Worm (Caenorhabditis elegans) whole organism, L1 larva: Measurements from ENCODE around the gene sel-11.

ENCODE experiments used
- C16A3.4 ChIP-seq: fragments of 150-350 bp; optimal IDR thresholded peaks from 2 replicates; lab custom pipeline; 2014; ENCODE audit warnings: missing biosample characterization, missing genetic modification characterization
- C34B4.2 ChIP-seq: sonication (generic microtip); optimal IDR thresholded peaks from 2 replicates; lab custom pipeline; 2017; ENCODE audit warnings: mild to moderate bottlenecking, missing genetic modification characterization, missing compliant biosample characterization
- aly-2 ChIP-seq: fragments of 150-350 bp; optimal IDR thresholded peaks from 2 replicates; lab custom pipeline; 2014; ENCODE audit warnings: missing biosample characterization, missing genetic modification characterization
- blmp-1 ChIP-seq: fragments of 150-350 bp; optimal IDR thresholded peaks from 2 replicates; lab custom pipeline; 2014; ENCODE audit warnings: missing biosample characterization, missing genetic modification characterization
- ceh-88 ChIP-seq: fragments of 200-800 bp; sonication (Bioruptor generic); IDR thresholded peaks from 2 replicates; pipeline ENCODE4 v1.3.6; 2022; ENCODE audit warnings: missing genetic modification characterization, missing compliant biosample characterization
- dsc-1 ChIP-seq: sonication (generic microtip); optimal IDR thresholded peaks from 2 replicates; lab custom pipeline; 2016; ENCODE audit warnings: mild to moderate bottlenecking, missing genetic modification characterization, missing compliant biosample characterization
- efl-1 ChIP-seq, 4 experiments: fragments of 150-350 bp; optimal IDR thresholded peaks in 3 of 4; peaks in 1 of 4; 1 replicate in 1 of 4; 2 replicates in 3 of 4; lab custom pipeline; 2014; ENCODE audit warnings: missing biosample characterization in 2 of 4, missing genetic modification characterization in 2 of 4, missing genetic modification reagents in 2 of 4
- egl-13 ChIP-seq: sonication (generic microtip); optimal IDR thresholded peaks from 2 replicates; lab custom pipeline; 2016; ENCODE audit warnings: missing genotype, missing genetic modification reagents, missing genetic modification characterization, missing compliant biosample characterization
- fkh-10 ChIP-seq: sonication (generic microtip); optimal IDR thresholded peaks from 2 replicates; lab custom pipeline; 2017; ENCODE audit warnings: missing biosample characterization, missing genetic modification reagents, missing genetic modification characterization
- fkh-8 ChIP-seq: sonication (generic microtip); optimal IDR thresholded peaks from 2 replicates; lab custom pipeline; 2016; ENCODE audit warnings: mild to moderate bottlenecking, missing genetic modification characterization, missing compliant biosample characterization
- grh-1 ChIP-seq: fragments of 200-800 bp; sonication (Bioruptor generic); IDR thresholded peaks from 2 replicates; pipeline ENCODE4 v1.3.6; 2022; ENCODE audit warnings: missing genetic modification reagents, missing genetic modification characterization, missing compliant biosample characterization
- hpl-2 ChIP-seq: fragments of 150-350 bp; optimal IDR thresholded peaks from 2 replicates; lab custom pipeline; 2014; ENCODE audit warnings: missing biosample characterization, missing genetic modification reagents, missing genetic modification characterization
- irx-1 ChIP-seq: sonication (generic microtip); optimal IDR thresholded peaks from 2 replicates; lab custom pipeline; 2016; ENCODE audit warnings: missing genetic modification characterization, missing compliant biosample characterization
- isw-1 ChIP-seq: fragments of 200-800 bp; sonication (Bioruptor generic); IDR thresholded peaks from 2 replicates; pipeline ENCODE4 v1.3.6; 2022; ENCODE audit warnings: missing genetic modification characterization, missing compliant biosample characterization
- lin-13 ChIP-seq: fragments of 150-350 bp; optimal IDR thresholded peaks from 2 replicates; lab custom pipeline; 2014; ENCODE audit warnings: missing biosample characterization, missing genetic modification reagents, missing genetic modification characterization
- lin-14 ChIP-seq: fragments of 200-800 bp; sonication (Bioruptor generic); optimal IDR thresholded peaks from 2 replicates; lab custom pipeline; 2018; ENCODE audit warnings: mild to moderate bottlenecking, missing genetic modification characterization, moderate library complexity, missing compliant biosample characterization
- lin-15B ChIP-seq: fragments of 150-350 bp; sonication (generic microtip); optimal IDR thresholded peaks from 3 replicates; lab custom pipeline; 2014; ENCODE audit warnings: missing biosample characterization, missing genetic modification characterization
- lsy-2 ChIP-seq, 2 experiments: fragments of 150-350 bp; optimal IDR thresholded peaks; 2 replicates each; lab custom pipeline; 2014; ENCODE audit warnings: missing biosample characterization in 2 of 2, missing genetic modification characterization in 2 of 2
- mdl-1 ChIP-seq, 2 experiments: fragments of 150-350 bp; optimal IDR thresholded peaks; 2 replicates each; lab custom pipeline; 2014 to 2017; ENCODE audit warnings: missing biosample characterization in 2 of 2, missing genetic modification characterization in 2 of 2, inconsistent platforms in 1 of 2
- mef-2 ChIP-seq: fragments of 150-350 bp; optimal IDR thresholded peaks from 2 replicates; lab custom pipeline; 2014; ENCODE audit warnings: missing biosample characterization, missing genetic modification characterization
- mep-1 ChIP-seq: fragments of 150-350 bp; optimal IDR thresholded peaks from 2 replicates; lab custom pipeline; 2014; ENCODE audit warnings: missing biosample characterization, missing genetic modification characterization
- nhr-11 ChIP-seq: fragments of 150-350 bp; optimal IDR thresholded peaks from 2 replicates; lab custom pipeline; 2014; ENCODE audit warnings: missing biosample characterization, missing genetic modification characterization
- nhr-19 ChIP-seq: fragments of 200-800 bp; sonication (Bioruptor generic); conservative IDR thresholded peaks from 2 replicates; pipeline ENCODE4 v1.3.6; 2022; ENCODE audit warnings: missing genetic modification characterization, missing compliant biosample characterization
- nhr-47 ChIP-seq: sonication (generic microtip); optimal IDR thresholded peaks from 2 replicates; lab custom pipeline; 2016; ENCODE audit warnings: mild to moderate bottlenecking, missing genetic modification characterization, moderate library complexity, missing compliant biosample characterization
- nhr-71 ChIP-seq: sonication (generic microtip); optimal IDR thresholded peaks from 2 replicates; lab custom pipeline; 2016; ENCODE audit warnings: mild to moderate bottlenecking, missing genetic modification characterization, moderate library complexity, missing compliant biosample characterization
- pag-3 ChIP-seq: sonication (generic microtip); optimal IDR thresholded peaks from 2 replicates; lab custom pipeline; 2017; ENCODE audit warnings: missing genetic modification characterization, mild to moderate bottlenecking, missing compliant biosample characterization, antibody characterized with exemption, borderline replicate concordance; ENCODE audit not compliant: insufficient read depth
- snpc-4 ChIP-seq: fragments of 150-350 bp; optimal IDR thresholded peaks from 2 replicates; lab custom pipeline; 2014; ENCODE audit warnings: missing biosample characterization, missing genetic modification characterization
- snu-23 ChIP-seq: sonication (generic microtip); optimal IDR thresholded peaks from 2 replicates; lab custom pipeline; 2016; ENCODE audit warnings: missing genetic modification characterization, missing compliant biosample characterization
- sptf-1 ChIP-seq: fragments of 150-350 bp; optimal IDR thresholded peaks from 2 replicates; lab custom pipeline; 2014; ENCODE audit warnings: missing biosample characterization, missing genetic modification characterization
- sup-37 ChIP-seq: fragments of 200-800 bp; sonication (Bioruptor generic); optimal IDR thresholded peaks from 2 replicates; lab custom pipeline; 2018; ENCODE audit warnings: mild to moderate bottlenecking, missing genetic modification characterization, missing compliant biosample characterization
- swsn-7 ChIP-seq: sonication (generic microtip); optimal IDR thresholded peaks from 2 replicates; lab custom pipeline; 2016; ENCODE audit warnings: missing genetic modification characterization, missing compliant biosample characterization
- tbx-2 ChIP-seq: sonication (generic microtip); optimal IDR thresholded peaks from 2 replicates; lab custom pipeline; 2016; ENCODE audit warnings: missing genetic modification characterization, missing compliant biosample characterization
- unc-30 ChIP-seq: sonication (generic microtip); optimal IDR thresholded peaks from 2 replicates; lab custom pipeline; 2017; ENCODE audit warnings: missing biosample characterization, missing genetic modification characterization
- unc-62 ChIP-seq: fragments of 150-350 bp; optimal IDR thresholded peaks from 2 replicates; lab custom pipeline; 2014; ENCODE audit warnings: missing biosample characterization, missing genetic modification reagents, missing genetic modification characterization
- unc-86 ChIP-seq: sonication (generic microtip); optimal IDR thresholded peaks from 2 replicates; lab custom pipeline; 2016; ENCODE audit warnings: missing genetic modification characterization, missing compliant biosample characterization
- xbp-1 ChIP-seq: sonication (generic microtip); optimal IDR thresholded peaks from 2 replicates; lab custom pipeline; 2016; ENCODE audit warnings: missing genetic modification characterization, missing compliant biosample characterization
- ztf-11 ChIP-seq, 2 experiments: sonication (generic microtip); optimal IDR thresholded peaks; 2 replicates each; lab custom pipeline; 2016 to 2017; ENCODE audit warnings: missing genetic modification characterization in 2 of 2, missing biosample characterization in 1 of 2, missing compliant biosample characterization in 1 of 2

The sel-11 gene

ce11 chrV:11809935-11810334, 42.8 kb downstream of the sel-11 start:
- TF ChIP-seq C34B4.2 (tag; lab: Kevin White, UChicago) (no peak), blmp-1 (tag; lab: Kevin White, UChicago) (no peak), snpc-4 (tag; lab: Kevin White, UChicago) (no peak), unc-30 (tag; lab: Kevin White, UChicago) (no peak), irx-1 (tag; lab: Kevin White, UChicago) (peak; percentile 9), lin-14 (GFP tag; lab: Kevin White, UChicago) (peak; percentile 67), fkh-8 (tag; lab: Kevin White, UChicago) (no peak), fkh-10 (GFP tag; lab: Kevin White, UChicago) (no peak), lin-13 (GFP tag; lab: Kevin White, UChicago) (no peak), dsc-1 (no peak), aly-2 (no peak), pag-3 (tag; lab: Kevin White, UChicago) (no peak), ceh-88 (GFP tag; lab: Robert Waterston, UW) (no peak), unc-86 (tag; lab: Kevin White, UChicago) (peak; percentile 2), mep-1 (tag; lab: Kevin White, UChicago) (no peak), sptf-1 (tag; lab: Kevin White, UChicago) (no peak), xbp-1 (tag; lab: Kevin White, UChicago) (no peak), efl-1 (optimal IDR thresholded peaks at IDR 0.05; lab: Kevin White, UChicago) (no peak), efl-1 (GFP tag; optimal IDR thresholded peaks at IDR 0.05 in 1 of 2; lab: Kevin White, UChicago) (peak in 1 of 2 experiments; percentile 80), isw-1 (no peak), C16A3.4 (tag; lab: Kevin White, UChicago) (no peak), lsy-2 (tag; optimal IDR thresholded peaks at IDR 0.05; lab: Kevin White, UChicago) (no peak), swsn-7 (no peak), nhr-11 (no peak), tbx-2 (tag; lab: Kevin White, UChicago) (no peak), lin-15B (tag; lab: Kevin White, UChicago) (no peak), mef-2 (tag; lab: Kevin White, UChicago) (no peak)
- TF ChIP-seq, all 84 proteins: peak for 4

ce11 chrV:11811921-11812320, 44.8 kb downstream of the sel-11 start, which contains the start of gene D2023.3:
D2023.3 (minus strand) TSS chrV:11812021.
- TF ChIP-seq ztf-11 (tag; optimal IDR thresholded peaks at IDR 0.05; lab: Kevin White, UChicago) (no peak), egl-13 (tag; lab: Kevin White, UChicago) (no peak), sup-37 (GFP tag; lab: Kevin White, UChicago) (no peak), mdl-1 (tag; optimal IDR thresholded peaks at IDR 0.05; lab: Kevin White, UChicago) (no peak), lin-14 (GFP tag; lab: Kevin White, UChicago) (peak; percentile 41), grh-1 (no peak), unc-86 (tag; lab: Kevin White, UChicago) (peak; percentile 22), hpl-2 (GFP tag; lab: Kevin White, UChicago) (no peak)
- TF ChIP-seq, all 84 proteins: peak for 2

ce11 chrV:11815566-11815965, 48.4 kb downstream of the sel-11 start:
- TF ChIP-seq snpc-4 (tag; lab: Kevin White, UChicago): no peak
- no peak for TF ChIP-seq unc-62
- no peak for TF ChIP-seq ceh-88 (GFP tag; lab: Robert Waterston, UW)
- TF ChIP-seq snu-23 (GFP tag; lab: Kevin White, UChicago): no peak

ce11 chrV:11817263-11817726, 50.2 kb downstream of the sel-11 start:
- TF ChIP-seq mep-1 (tag; lab: Kevin White, UChicago): no peak
- TF ChIP-seq nhr-19: peak; percentile 44
- peak in 1 of 2 experiments; percentile 4 for TF ChIP-seq lsy-2 (tag; optimal IDR thresholded peaks at IDR 0.05; lab: Kevin White, UChicago)
- peak; percentile 19 for TF ChIP-seq nhr-71
- TF ChIP-seq efl-1 (optimal IDR thresholded peaks at IDR 0.05; lab: Kevin White, UChicago): no peak
- TF ChIP-seq efl-1 (GFP tag; optimal IDR thresholded peaks at IDR 0.05 in 1 of 2; lab: Kevin White, UChicago): peak in 1 of 2 experiments; percentile 79
- TF ChIP-seq ceh-88 (GFP tag; lab: Robert Waterston, UW): peak; percentile 46; the same call in 1 of the 2 replicates
- no peak for TF ChIP-seq aly-2
- TF ChIP-seq nhr-47: peak; percentile 2
